Worm (Caenorhabditis elegans) whole organism, L4/young adult: ENCODE results near the gene nyn-3.

ENCODE experiments used
- W03F9.2 ChIP-seq: fragments of 150-350 bp; optimal IDR thresholded peaks from 2 replicates; lab custom pipeline; 2014; ENCODE audit warnings: missing biosample characterization, missing genetic modification characterization
- dao-5 ChIP-seq: sonication (generic microtip); optimal IDR thresholded peaks from 2 replicates; lab custom pipeline; 2016; ENCODE audit warnings: missing genotype, missing genetic modification characterization, moderate library complexity, missing compliant biosample characterization

DNA sequence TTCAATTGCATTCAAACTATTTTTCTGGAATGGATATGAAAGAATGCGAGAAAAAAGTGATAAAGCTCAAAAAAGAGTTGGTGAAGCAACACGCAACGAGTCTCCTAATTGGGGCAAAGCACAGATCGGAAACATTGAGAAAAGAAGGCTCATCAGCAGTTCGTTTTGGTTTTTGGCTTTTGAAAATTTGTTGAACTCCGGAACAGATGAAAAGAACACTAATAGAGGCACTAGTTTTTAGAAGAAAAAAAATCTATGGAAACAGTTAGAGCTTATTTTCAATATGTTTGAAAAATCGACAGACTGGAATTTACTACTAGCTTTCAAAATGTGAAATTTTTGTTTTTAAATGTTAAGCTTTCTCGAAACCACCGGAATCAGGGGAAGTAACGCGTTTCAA is 19.5 kb upstream of the nyn-3 start:
- TF ChIP-seq W03F9.2, result no peak
- TF ChIP-seq dao-5 (tag; lab: Kevin White, UChicago), result no peak
